Worm (Caenorhabditis elegans) whole organism, L2 larva: ENCODE data around the gene dsc-1.
A peak's percentile ranks its signal among the peaks of the same experiment; 100 is the strongest.

ENCODE experiments used
- C34F6.9 ChIP-seq: fragments of 150-350 bp; optimal IDR thresholded peaks from 2 replicates; lab custom pipeline; 2014; ENCODE audit warnings: missing biosample characterization, missing genetic modification characterization
- F13H6.1 ChIP-seq: sonication (generic microtip); optimal IDR thresholded peaks from 2 replicates; lab custom pipeline; 2016; ENCODE audit warnings: missing genetic modification characterization, missing compliant biosample characterization
- R02D3.7 ChIP-seq: fragments of 150-350 bp; optimal IDR thresholded peaks from 2 replicates; lab custom pipeline; 2014; ENCODE audit warnings: missing biosample characterization, missing genetic modification characterization
- Y55F3AM.14 ChIP-seq: fragments of 200-800 bp; sonication (Bioruptor generic); optimal IDR thresholded peaks from 2 replicates; lab custom pipeline; 2018; ENCODE audit warnings: mild to moderate bottlenecking, missing genetic modification characterization, missing compliant biosample characterization
- ZK546.5 ChIP-seq: sonication (generic microtip); optimal IDR thresholded peaks from 2 replicates; lab custom pipeline; 2017; ENCODE audit warnings: missing biosample characterization, missing genetic modification characterization
- alr-1 ChIP-seq: fragments of 150-350 bp; optimal IDR thresholded peaks from 2 replicates; lab custom pipeline; 2014; ENCODE audit warnings: missing biosample characterization, missing genetic modification characterization
- aly-2 ChIP-seq: fragments of 150-350 bp; optimal IDR thresholded peaks from 2 replicates; lab custom pipeline; 2014; ENCODE audit warnings: missing biosample characterization, missing genetic modification characterization
- ama-1 ChIP-seq: fragments of 150-350 bp; optimal IDR thresholded peaks from 2 replicates; lab custom pipeline; 2018; ENCODE audit warnings: inconsistent platforms
- ceh-82 ChIP-seq: fragments of 150-350 bp; optimal IDR thresholded peaks from 2 replicates; lab custom pipeline; 2014; ENCODE audit warnings: missing biosample characterization, missing genetic modification characterization
- crh-2 ChIP-seq: sonication (generic microtip); optimal IDR thresholded peaks from 2 replicates; lab custom pipeline; 2017; ENCODE audit warnings: missing biosample characterization, missing genetic modification characterization
- dmd-4 ChIP-seq: sonication (generic microtip); optimal IDR thresholded peaks from 2 replicates; lab custom pipeline; 2017; ENCODE audit warnings: missing biosample characterization, missing genetic modification characterization
- egl-27 ChIP-seq: sonication (generic microtip); optimal IDR thresholded peaks from 3 replicates; lab custom pipeline; 2017; ENCODE audit warnings: missing biosample characterization, missing genetic modification reagents, missing genetic modification characterization
- elt-1 ChIP-seq: fragments of 150-350 bp; optimal IDR thresholded peaks from 2 replicates; lab custom pipeline; 2014; ENCODE audit warnings: missing biosample characterization, missing genetic modification characterization
- lsy-2 ChIP-seq, 2 experiments: fragments of 150-350 bp in 1 of 2; sonication (generic microtip) in 1 of 2; optimal IDR thresholded peaks; 2 replicates each; lab custom pipeline; 2014 to 2017; ENCODE audit warnings: missing biosample characterization in 2 of 2, missing genetic modification characterization in 2 of 2
- mab-5 ChIP-seq: fragments of 150-350 bp; optimal IDR thresholded peaks from 2 replicates; lab custom pipeline; 2014; ENCODE audit warnings: missing biosample characterization, missing genetic modification characterization
- mbf-1 ChIP-seq: sonication (generic microtip); optimal IDR thresholded peaks from 2 replicates; lab custom pipeline; 2017; ENCODE audit warnings: missing biosample characterization, missing genetic modification characterization
- mdl-1 ChIP-seq, 2 experiments: fragments of 150-350 bp in 1 of 2; sonication (generic microtip) in 1 of 2; optimal IDR thresholded peaks; 2 replicates each; lab custom pipeline; 2017; ENCODE audit warnings: missing biosample characterization in 2 of 2, missing genetic modification characterization in 2 of 2
- nhr-10 ChIP-seq: sonication (generic microtip); optimal IDR thresholded peaks from 2 replicates; lab custom pipeline; 2017; ENCODE audit warnings: missing biosample characterization, missing genetic modification characterization
- nhr-11 ChIP-seq: fragments of 150-350 bp; optimal IDR thresholded peaks from 2 replicates; lab custom pipeline; 2014; ENCODE audit warnings: missing biosample characterization, missing genetic modification characterization
- nhr-12 ChIP-seq: fragments of 150-350 bp; optimal IDR thresholded peaks from 2 replicates; lab custom pipeline; 2014; ENCODE audit warnings: missing biosample characterization, missing genetic modification characterization
- nhr-129 ChIP-seq: fragments of 150-350 bp; optimal IDR thresholded peaks from 2 replicates; lab custom pipeline; 2014; ENCODE audit warnings: missing biosample characterization, missing genetic modification characterization
- nhr-21 ChIP-seq: fragments of 150-350 bp; optimal IDR thresholded peaks from 2 replicates; lab custom pipeline; 2014; ENCODE audit warnings: missing biosample characterization, missing genetic modification characterization
- nhr-23 ChIP-seq: fragments of 150-350 bp; optimal IDR thresholded peaks from 2 replicates; lab custom pipeline; 2014; ENCODE audit warnings: missing biosample characterization, missing genetic modification reagents, missing genetic modification characterization
- nhr-237 ChIP-seq: fragments of 150-350 bp; optimal IDR thresholded peaks from 2 replicates; lab custom pipeline; 2014; ENCODE audit warnings: missing biosample characterization, missing genetic modification characterization
- nhr-25 ChIP-seq: fragments of 150-350 bp; sonication (generic microtip); optimal IDR thresholded peaks from 3 replicates; lab custom pipeline; 2014; ENCODE audit warnings: missing biosample characterization, missing genetic modification characterization
- peb-1 ChIP-seq: fragments of 150-350 bp; optimal IDR thresholded peaks from 2 replicates; lab custom pipeline; 2014; ENCODE audit warnings: missing biosample characterization, missing genetic modification characterization
- sem-4 ChIP-seq: fragments of 150-350 bp; optimal IDR thresholded peaks from 2 replicates; lab custom pipeline; 2014; ENCODE audit warnings: missing biosample characterization, missing genetic modification reagents, missing genetic modification characterization
- skn-1 ChIP-seq: sonication (generic microtip); optimal IDR thresholded peaks from 2 replicates; lab custom pipeline; 2017; ENCODE audit warnings: missing biosample characterization, missing genetic modification characterization
- sma-9 ChIP-seq, 2 experiments: fragments of 150-350 bp in 1 of 2; sonication (generic microtip) in 1 of 2; optimal IDR thresholded peaks; 2 replicates each; lab custom pipeline; 2014 to 2016; ENCODE audit warnings: missing genetic modification characterization in 2 of 2, mild to moderate bottlenecking in 1 of 2, missing biosample characterization in 1 of 2, missing compliant biosample characterization in 1 of 2, missing genetic modification reagents in 1 of 2, moderate library complexity in 1 of 2
- unc-39 ChIP-seq: fragments of 150-350 bp; optimal IDR thresholded peaks from 2 replicates; lab custom pipeline; 2014; ENCODE audit warnings: missing biosample characterization, missing genetic modification characterization
- unc-55 ChIP-seq: fragments of 150-350 bp; sonication (generic microtip); optimal IDR thresholded peaks from 3 replicates; lab custom pipeline; 2014; ENCODE audit warnings: missing biosample characterization, missing genetic modification reagents, missing genetic modification characterization
- zag-1 ChIP-seq: fragments of 150-350 bp; optimal IDR thresholded peaks from 2 replicates; lab custom pipeline; 2014; ENCODE audit warnings: missing biosample characterization, missing genetic modification characterization
- ztf-4 ChIP-seq: fragments of 150-350 bp; optimal IDR thresholded peaks from 2 replicates; lab custom pipeline; 2014; ENCODE audit warnings: missing biosample characterization, missing genetic modification characterization

dsc-1 gene

DNA sequence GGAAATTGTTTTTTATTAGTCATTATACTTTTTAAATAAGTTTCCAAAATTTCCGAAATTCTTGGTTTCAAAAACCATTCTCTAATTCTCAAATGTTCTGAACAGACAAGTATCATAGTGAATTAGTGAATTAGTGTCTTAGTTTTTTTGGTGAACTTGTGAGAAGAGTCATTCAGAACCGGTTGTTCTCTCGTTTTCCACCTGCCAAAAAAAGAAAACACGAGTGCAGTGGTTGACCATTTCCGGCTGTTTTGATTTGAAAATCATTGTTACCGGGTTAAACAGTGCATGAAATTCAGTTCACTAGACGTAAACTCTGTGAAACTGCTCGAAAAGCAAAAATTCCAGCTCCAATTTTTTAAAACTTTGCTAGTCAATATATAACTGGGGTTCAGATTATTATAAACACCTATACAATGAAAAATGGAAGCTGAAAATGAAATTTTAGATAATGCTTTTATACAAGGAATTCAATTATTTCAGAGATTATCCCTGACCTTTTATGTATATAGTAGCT lies 5.1 kb upstream of the dsc-1 start:
- TF ChIP-seq unc-39 (no peak), sma-9 (GFP tag; optimal IDR thresholded peaks at IDR 0.05; lab: Kevin White, UChicago) (peak; percentile 6), sma-9 (tag; optimal IDR thresholded peaks at IDR 0.05; lab: Kevin White, UChicago) (no peak)

ce11 chrX:15039029-15039695 lies 4.5 kb upstream of the dsc-1 start:
- TF ChIP-seq nhr-10 (tag; lab: Kevin White, UChicago) (no peak), sem-4 (tag; lab: Kevin White, UChicago) (no peak), nhr-12 (no peak), skn-1 (tag; lab: Kevin White, UChicago) (no peak), unc-39 (no peak), Y55F3AM.14 (GFP tag; lab: Kevin White, UChicago) (no peak), nhr-11 (tag; lab: Kevin White, UChicago) (no peak), alr-1 (tag; lab: Kevin White, UChicago) (no peak), C34F6.9 (tag; lab: Kevin White, UChicago) (peak; percentile 25), dmd-4 (no peak), mdl-1 (tag; optimal IDR thresholded peaks at IDR 0.05; lab: Kevin White, UChicago) (no peak), R02D3.7 (tag; lab: Kevin White, UChicago) (no peak), nhr-21 (tag; lab: Kevin White, UChicago) (no peak), sma-9 (GFP tag; optimal IDR thresholded peaks at IDR 0.05; lab: Kevin White, UChicago) (peak; percentile 53), sma-9 (tag; optimal IDR thresholded peaks at IDR 0.05; lab: Kevin White, UChicago) (no peak), mbf-1 (tag; lab: Kevin White, UChicago) (no peak), mab-5 (no peak), elt-1 (tag; lab: Kevin White, UChicago) (no peak), lsy-2 (tag; optimal IDR thresholded peaks at IDR 0.05; lab: Kevin White, UChicago) (peak in 1 of 2 experiments; percentile 34), nhr-129 (tag; lab: Kevin White, UChicago) (peak; percentile 51), egl-27 (tag; lab: Kevin White, UChicago) (no peak), nhr-25 (tag; lab: Kevin White, UChicago) (no peak)

ce11 chrX:15036287-15036686 lies 1.7 kb upstream of the dsc-1 start:
- TF ChIP-seq unc-39 (no peak), elt-1 (tag; lab: Kevin White, UChicago) (no peak), nhr-23 (tag; lab: Kevin White, UChicago) (no peak), nhr-25 (tag; lab: Kevin White, UChicago) (peak; percentile 30), mab-5 (no peak), F13H6.1 (tag; lab: Kevin White, UChicago) (no peak), unc-55 (GFP tag; lab: Kevin White, UChicago) (no peak), lsy-2 (tag; optimal IDR thresholded peaks at IDR 0.05; lab: Kevin White, UChicago) (peak in 1 of 2 experiments; percentile 6), crh-2 (tag; lab: Kevin White, UChicago) (no peak), nhr-129 (tag; lab: Kevin White, UChicago) (no peak), nhr-12 (no peak), ztf-4 (tag; lab: Kevin White, UChicago) (peak; percentile 16), nhr-237 (tag; lab: Kevin White, UChicago) (no peak), nhr-21 (tag; lab: Kevin White, UChicago) (no peak), ZK546.5 (tag; lab: Kevin White, UChicago) (no peak), Y55F3AM.14 (GFP tag; lab: Kevin White, UChicago) (no peak), skn-1 (tag; lab: Kevin White, UChicago) (no peak), zag-1 (tag; lab: Kevin White, UChicago) (no peak), ama-1 (lab: Kevin White, UChicago) (no peak), ceh-82 (tag; lab: Kevin White, UChicago) (no peak), aly-2 (tag; lab: Kevin White, UChicago) (no peak)

ce11 chrX:15035748-15036147 lies 1.1 kb upstream of the dsc-1 start:
- TF ChIP-seq sma-9 (GFP tag; optimal IDR thresholded peaks at IDR 0.05; lab: Kevin White, UChicago) (no peak), sma-9 (tag; optimal IDR thresholded peaks at IDR 0.05; lab: Kevin White, UChicago) (no peak), unc-39 (no peak), R02D3.7 (tag; lab: Kevin White, UChicago) (no peak), lsy-2 (tag; optimal IDR thresholded peaks at IDR 0.05; lab: Kevin White, UChicago) (no peak), skn-1 (tag; lab: Kevin White, UChicago) (no peak), peb-1 (tag; lab: Kevin White, UChicago) (no peak), nhr-10 (tag; lab: Kevin White, UChicago) (no peak), dmd-4 (no peak), elt-1 (tag; lab: Kevin White, UChicago) (no peak)
